Fruit fly (Drosophila melanogaster) whole organism, wandering third instar larva: Measurements from ENCODE around the gene BomBc3.

Experiments used
- CG9705 ChIP-seq: fragments of 200-800 bp; sonication (Bioruptor generic); optimal IDR thresholded peaks from 2 replicates; lab custom pipeline; 2018; ENCODE audit warnings: missing biosample characterization, mild to moderate bottlenecking, missing genetic modification characterization
- CrebA ChIP-seq: fragments of 200-800 bp; sonication (Bioruptor generic); optimal IDR thresholded peaks from 2 replicates; lab custom pipeline; 2016; ENCODE audit warnings: missing biosample characterization, mild to moderate bottlenecking, missing genetic modification characterization, borderline replicate concordance
- Dfd ChIP-seq: fragments of >200 bp; optimal IDR thresholded peaks from 2 replicates; lab custom pipeline; 2017; ENCODE audit warnings: missing biosample characterization, missing genetic modification characterization
- Dif ChIP-seq: fragments of 200-275, 200-300 bp; sonication (Bioruptor generic); optimal IDR thresholded peaks from 2 replicates; lab custom pipeline; 2018; ENCODE audit warnings: missing biosample characterization, missing genetic modification characterization; ENCODE audit not compliant: partially characterized antibody
- Hr83 ChIP-seq: fragments of 200-300 bp; sonication (Bioruptor generic); optimal IDR thresholded peaks from 2 replicates; lab custom pipeline; 2016; ENCODE audit warnings: missing biosample characterization, mild to moderate bottlenecking, missing genetic modification characterization, moderate library complexity; ENCODE audit not compliant: poor library complexity, severe bottlenecking
- Mio ChIP-seq: sonication (Bioruptor generic); optimal IDR thresholded peaks from 2 replicates; lab custom pipeline; 2016; ENCODE audit warnings: missing biosample characterization, missing genetic modification characterization
- Myc ChIP-seq: fragments of >200 bp; optimal IDR thresholded peaks from 2 replicates; lab custom pipeline; 2017
- Sp1 ChIP-seq: fragments of 200-800 bp; sonication (Bioruptor generic); optimal IDR thresholded peaks from 3 replicates; lab custom pipeline; 2019; ENCODE audit warnings: missing biosample characterization, mild to moderate bottlenecking, missing genetic modification characterization, moderate library complexity
- Vsx2 ChIP-seq: fragments of 200-300, 225-300 bp; sonication (Bioruptor generic); optimal IDR thresholded peaks from 2 replicates; lab custom pipeline; 2018; ENCODE audit warnings: missing biosample characterization, missing genetic modification characterization; ENCODE audit not compliant: partially characterized antibody
- br ChIP-seq: fragments of 200-800 bp; sonication (Bioruptor generic); optimal IDR thresholded peaks from 2 replicates; lab custom pipeline; 2016; ENCODE audit warnings: missing biosample characterization, missing genetic modification characterization
- h ChIP-seq: fragments of 200-800 bp; sonication (Bioruptor generic); optimal IDR thresholded peaks from 3 replicates; lab custom pipeline; 2016; ENCODE audit warnings: missing biosample characterization, mild to moderate bottlenecking, missing genetic modification characterization
- jim ChIP-seq: fragments of 175-275, 200-325 bp; sonication (Bioruptor generic); optimal IDR thresholded peaks from 2 replicates; lab custom pipeline; 2016; ENCODE audit warnings: missing biosample characterization, mild to moderate bottlenecking, missing genetic modification characterization
- sage ChIP-seq: fragments of 200-800 bp; sonication (Bioruptor generic); optimal IDR thresholded peaks from 2 replicates; lab custom pipeline; 2016; ENCODE audit warnings: missing biosample characterization, mild to moderate bottlenecking, missing genetic modification characterization
- usp ChIP-seq: fragments of >200 bp; optimal IDR thresholded peaks from 2 replicates; lab custom pipeline; 2017; ENCODE audit warnings: missing biosample characterization, missing genetic modification characterization

- TF ChIP-seq Myc (no peak), sage (GFP tag; lab: Kevin White, UChicago) (no peak), Dfd (GFP tag; lab: Kevin White, UChicago) (no peak), Sp1 (GFP tag; lab: Kevin White, UChicago) (no peak), Hr83 (GFP tag; lab: Kevin White, UChicago) (no peak), Mio (no peak), h (GFP tag; lab: Kevin White, UChicago) (no peak), CG9705 (GFP tag; lab: Kevin White, UChicago) (no peak), jim (GFP tag; lab: Kevin White, UChicago) (no peak), usp (GFP tag; lab: Kevin White, UChicago) (no peak), Vsx2 (GFP tag; lab: Kevin White, UChicago) (no peak), Dif (GFP tag; lab: Kevin White, UChicago) (no peak), CrebA (GFP tag; lab: Kevin White, UChicago) (no peak), br (GFP tag; lab: Kevin White, UChicago) (no peak)
Measured at dm6 chr3R:22047412-22047811, 39.5 kb upstream of the BomBc3 start.
